Fruit fly (Drosophila melanogaster) whole organism, embryonic: ENCODE results near the gene Acp63F.
A peak's percentile ranks its signal among the peaks of the same experiment; 100 is the strongest.

Source experiments
- Bdp1 ChIP-seq: fragments of 200-800 bp; sonication (Bioruptor generic); optimal IDR thresholded peaks from 3 replicates; lab custom pipeline; 2016; ENCODE audit warnings: missing biosample characterization, missing genetic modification characterization
- CG10267 ChIP-seq: fragments of 200-800 bp; sonication (Bioruptor generic); optimal IDR thresholded peaks from 2 replicates; lab custom pipeline; 2018; ENCODE audit warnings: missing biosample characterization, mild to moderate bottlenecking, missing genetic modification characterization, moderate library complexity
- CG1233 ChIP-seq: fragments of 200-800 bp; sonication (Bioruptor generic); optimal IDR thresholded peaks from 4 replicates; lab custom pipeline; 2018; ENCODE audit warnings: missing biosample characterization, mild to moderate bottlenecking, missing genetic modification characterization
- CG13287 ChIP-seq: fragments of 200-800 bp; sonication (Bioruptor generic); IDR thresholded peaks from 2 replicates; pipeline ENCODE4 v1.3.6; 2022; ENCODE audit warnings: missing biosample characterization, missing genetic modification characterization; ENCODE audit not compliant: partially characterized antibody
- CG14965 ChIP-seq: fragments of 200-800 bp; sonication (Bioruptor generic); optimal IDR thresholded peaks from 2 replicates; lab custom pipeline; 2016; ENCODE audit warnings: missing biosample characterization, missing genetic modification characterization, borderline replicate concordance
- CG15479 ChIP-seq: fragments of 200-800 bp; sonication (Bioruptor generic); optimal IDR thresholded peaks from 3 replicates; lab custom pipeline; 2019; ENCODE audit warnings: missing biosample characterization, mild to moderate bottlenecking, missing genetic modification characterization, moderate library complexity
- CG17361 ChIP-seq: fragments of 200-800 bp; sonication (Bioruptor generic); IDR thresholded peaks from 3 replicates; pipeline ENCODE4 v1.3.6; 2022; ENCODE audit warnings: missing biosample characterization, missing genetic modification characterization
- CG17612 ChIP-seq: fragments of 200-800 bp; sonication (Bioruptor generic); IDR thresholded peaks from 2 replicates; pipeline ENCODE4 v1.3.6; 2022; ENCODE audit warnings: missing biosample characterization, missing genetic modification characterization
- CG2199 ChIP-seq: fragments of 200-800 bp; sonication (Bioruptor generic); IDR thresholded peaks from 3 replicates; pipeline ENCODE4 v1.3.6; 2022; ENCODE audit warnings: missing biosample characterization, missing genetic modification characterization
- CG2875 ChIP-seq: fragments of 200-800 bp; sonication (Bioruptor generic); optimal IDR thresholded peaks from 2 replicates; lab custom pipeline; 2017; ENCODE audit warnings: missing biosample characterization, mild to moderate bottlenecking, missing genetic modification characterization, missing genetic modification reagents
- CG30020 ChIP-seq: fragments of 200-800 bp; optimal IDR thresholded peaks from 2 replicates; lab custom pipeline; 2019; ENCODE audit warnings: missing biosample characterization, mild to moderate bottlenecking, missing genetic modification characterization, moderate library complexity
- CG32532 ChIP-seq: fragments of 200-800 bp; sonication (Bioruptor generic); IDR thresholded peaks from 2 replicates; pipeline ENCODE4 v1.3.6; 2022; ENCODE audit warnings: missing biosample characterization, missing genetic modification characterization
- CG3847 ChIP-seq: fragments of 200-800 bp; sonication (Bioruptor generic); IDR thresholded peaks from 2 replicates; pipeline ENCODE4 v1.3.6; 2022; ENCODE audit warnings: missing biosample characterization, missing genetic modification characterization
- CG4404 ChIP-seq: fragments of 200-800 bp; sonication (Bioruptor generic); IDR thresholded peaks from 2 replicates; pipeline ENCODE4 v1.3.6; 2022; ENCODE audit warnings: missing biosample characterization, missing genetic modification characterization
- CG5180 ChIP-seq: fragments of 200-800 bp; sonication (Bioruptor generic); optimal IDR thresholded peaks from 3 replicates; lab custom pipeline; 2017; ENCODE audit warnings: missing biosample characterization, missing genetic modification characterization, mild to moderate bottlenecking, moderate library complexity, missing genetic modification reagents
- CG6272 ChIP-seq: fragments of 200-800 bp; sonication (Bioruptor generic); IDR thresholded peaks from 2 replicates; pipeline ENCODE4 v1.3.6; 2022; ENCODE audit warnings: missing biosample characterization, missing genetic modification characterization
- CG6791 ChIP-seq: fragments of 200-800 bp; sonication (Bioruptor generic); IDR thresholded peaks from 3 replicates; pipeline ENCODE4 v1.3.6; 2022; ENCODE audit warnings: missing biosample characterization, missing genetic modification characterization; ENCODE audit not compliant: partially characterized antibody
- CG8290 ChIP-seq, 3 experiments: fragments of 200-800 bp; sonication (Bioruptor generic); optimal IDR thresholded peaks; 2 replicates each; lab custom pipeline; 2016 to 2019; ENCODE audit warnings: missing biosample characterization in 3 of 3, missing genetic modification characterization in 3 of 3, mild to moderate bottlenecking in 2 of 3, moderate library complexity in 1 of 3
- CrebB ChIP-seq: fragments of 200-800 bp; sonication (Bioruptor generic); optimal IDR thresholded peaks from 3 replicates; lab custom pipeline; 2018; ENCODE audit warnings: missing biosample characterization, mild to moderate bottlenecking, missing genetic modification characterization
- D19A ChIP-seq: fragments of 200-800 bp; optimal IDR thresholded peaks from 3 replicates; lab custom pipeline; 2019; ENCODE audit warnings: missing biosample characterization, mild to moderate bottlenecking, missing genetic modification characterization, moderate library complexity
- Dbx ChIP-seq: fragments of 200-800 bp; sonication (Bioruptor generic); IDR thresholded peaks from 3 replicates; pipeline ENCODE4 v1.3.6; 2022; ENCODE audit warnings: missing biosample characterization, missing genetic modification characterization
- Dek ChIP-seq: fragments of 200-800 bp; sonication (Bioruptor generic); optimal IDR thresholded peaks from 3 replicates; lab custom pipeline; 2019; ENCODE audit warnings: missing biosample characterization, mild to moderate bottlenecking, missing genetic modification characterization, moderate library complexity
- Dp ChIP-seq: fragments of 200-800 bp; sonication (Bioruptor generic); optimal IDR thresholded peaks from 2 replicates; lab custom pipeline; 2018; ENCODE audit warnings: missing biosample characterization, mild to moderate bottlenecking, missing genetic modification characterization, moderate library complexity
- E2f1 ChIP-seq: fragments of 200-800 bp; sonication (Bioruptor generic); IDR thresholded peaks from 2 replicates; pipeline ENCODE4 v1.3.6; 2022; ENCODE audit warnings: missing biosample characterization, missing genetic modification characterization
- Hr3 ChIP-seq: fragments of 200-800 bp; sonication (Bioruptor generic); optimal IDR thresholded peaks from 3 replicates; lab custom pipeline; 2016; ENCODE audit warnings: missing biosample characterization, missing genetic modification characterization
- Jarid2 ChIP-seq: fragments of 200-800 bp; sonication (Bioruptor generic); optimal IDR thresholded peaks from 3 replicates; lab custom pipeline; 2017; ENCODE audit warnings: mild to moderate bottlenecking, missing biosample characterization, missing genetic modification reagents, missing genetic modification characterization
- MBD-R2 ChIP-seq: fragments of 200-800 bp; sonication (Bioruptor generic); IDR thresholded peaks from 2 replicates; pipeline ENCODE4 v1.3.6; 2022; ENCODE audit warnings: missing biosample characterization, missing genetic modification characterization
- MESR4 ChIP-seq: fragments of 200-800 bp; sonication (Bioruptor generic); optimal IDR thresholded peaks from 2 replicates; lab custom pipeline; 2018; ENCODE audit warnings: missing biosample characterization, mild to moderate bottlenecking, missing genetic modification characterization, moderate library complexity
- Meics ChIP-seq: fragments of 200-800 bp; sonication (Bioruptor generic); optimal IDR thresholded peaks from 2 replicates; lab custom pipeline; 2017; ENCODE audit warnings: missing biosample characterization, mild to moderate bottlenecking, missing genetic modification characterization
- Mes4 ChIP-seq: fragments of 200-800 bp; sonication (Bioruptor generic); optimal IDR thresholded peaks from 2 replicates; lab custom pipeline; 2016; ENCODE audit warnings: missing biosample characterization, missing genetic modification characterization
- Sry-δ ChIP-seq: fragments of 200-800 bp; sonication (Bioruptor generic); optimal IDR thresholded peaks from 2 replicates; lab custom pipeline; 2016; ENCODE audit warnings: missing biosample characterization, missing genetic modification characterization
- Tbp ChIP-seq: fragments of >200 bp; optimal IDR thresholded peaks from 2 replicates; lab custom pipeline; 2018; ENCODE audit warnings: missing biosample characterization, missing genetic modification characterization
- YL-1 ChIP-seq: fragments of 200-800 bp; sonication (Bioruptor generic); optimal IDR thresholded peaks from 3 replicates; lab custom pipeline; 2017; ENCODE audit warnings: missing biosample characterization, mild to moderate bottlenecking, missing genetic modification characterization
- ase ChIP-seq: fragments of 200-800 bp; sonication (Bioruptor generic); IDR thresholded peaks from 3 replicates; pipeline ENCODE4 v1.3.6; 2022; ENCODE audit warnings: missing biosample characterization, missing genetic modification characterization
- ato ChIP-seq: fragments of 200-800 bp; sonication (Bioruptor generic); IDR thresholded peaks from 2 replicates; pipeline ENCODE4 v1.3.6; 2022; ENCODE audit warnings: missing biosample characterization, missing genetic modification characterization; ENCODE audit not compliant: partially characterized antibody
- chinmo ChIP-seq: fragments of 200-800 bp; sonication (Bioruptor generic); IDR thresholded peaks from 4 replicates; pipeline ENCODE4 v1.3.6; 2022; ENCODE audit warnings: missing biosample characterization, missing genetic modification characterization; ENCODE audit not compliant: partially characterized antibody
- chm ChIP-seq: fragments of 200-800 bp; sonication (Bioruptor generic); IDR thresholded peaks from 2 replicates; pipeline ENCODE4 v1.3.6; 2022; ENCODE audit warnings: missing biosample characterization, missing genetic modification characterization
- crp ChIP-seq, 2 experiments: fragments of 200-800 bp; sonication (Bioruptor generic); optimal IDR thresholded peaks; 2 replicates in 1 of 2; 3 replicates in 1 of 2; lab custom pipeline; 2017; ENCODE audit warnings: missing biosample characterization in 2 of 2, missing genetic modification characterization in 2 of 2, mild to moderate bottlenecking in 1 of 2, moderate library complexity in 1 of 2
- ewg ChIP-seq: fragments of 200-800 bp; sonication (Bioruptor generic); optimal IDR thresholded peaks from 3 replicates; lab custom pipeline; 2017; ENCODE audit warnings: mild to moderate bottlenecking, missing biosample characterization, missing genetic modification reagents, missing genetic modification characterization
- grau ChIP-seq: fragments of 200-800 bp; optimal IDR thresholded peaks from 3 replicates; lab custom pipeline; 2019; ENCODE audit warnings: missing biosample characterization, mild to moderate bottlenecking, missing genetic modification characterization, moderate library complexity
- gro ChIP-seq: fragments of 200-800 bp; sonication (Bioruptor generic); optimal IDR thresholded peaks from 2 replicates; lab custom pipeline; 2016; ENCODE audit warnings: missing biosample characterization, missing genetic modification characterization
- gt ChIP-seq: fragments of 200-800 bp; sonication (Bioruptor generic); IDR thresholded peaks from 2 replicates; pipeline ENCODE4 v1.3.6; 2022; ENCODE audit warnings: missing biosample characterization, missing genetic modification characterization
- lilli ChIP-seq: fragments of 200-800 bp; sonication (Bioruptor generic); optimal IDR thresholded peaks from 3 replicates; lab custom pipeline; 2016; ENCODE audit warnings: missing biosample characterization, missing genetic modification characterization
- luna ChIP-seq: fragments of 200-800 bp; sonication (Bioruptor generic); optimal IDR thresholded peaks from 2 replicates; lab custom pipeline; 2016; ENCODE audit warnings: missing biosample characterization, missing genetic modification characterization
- maf-S ChIP-seq: fragments of 200-800 bp; sonication (Bioruptor generic); optimal IDR thresholded peaks from 2 replicates; lab custom pipeline; 2016; ENCODE audit warnings: missing biosample characterization, missing genetic modification characterization
- phol ChIP-seq: fragments of 200-800 bp; sonication (Bioruptor generic); optimal IDR thresholded peaks from 3 replicates; lab custom pipeline; 2018; ENCODE audit warnings: missing biosample characterization, mild to moderate bottlenecking, missing genetic modification characterization, moderate library complexity
- slp2 ChIP-seq: fragments of 200-800 bp; sonication (Bioruptor generic); optimal IDR thresholded peaks from 2 replicates; lab custom pipeline; 2016; ENCODE audit warnings: missing biosample characterization, missing genetic modification characterization
- sob ChIP-seq: fragments of 200-800 bp; sonication (Bioruptor generic); IDR thresholded peaks from 2 replicates; pipeline ENCODE4 v1.3.6; 2022; ENCODE audit warnings: missing biosample characterization, missing genetic modification characterization

Acp63F gene

dm6 chr3L:3818566-3819325 is 2.6 kb upstream of the Acp63F start, which contains the start of gene enc (continued):
- TF ChIP-seq Tbp (GFP tag; lab: Kevin White, UChicago) (no peak), YL-1 (GFP tag; lab: Kevin White, UChicago) (peak; percentile 83), Sry-δ (peak; percentile 95), CG2875 (no peak), CG6791 (GFP tag; lab: Robert Waterston, UW) (peak; percentile 98), CG4404 (GFP tag; lab: Robert Waterston, UW) (no peak), CG15479 (GFP tag; lab: Kevin White, UChicago) (peak; percentile 28), Meics (GFP tag; lab: Kevin White, UChicago) (no peak), gro (GFP tag; lab: Kevin White, UChicago) (peak; percentile 2), Dbx (GFP tag; lab: Robert Waterston, UW) (0 out of 3 replicates have a peak, but pooled peaks have one; percentile 30), Jarid2 (GFP tag; lab: Kevin White, UChicago) (peak; percentile 11), CG17361 (GFP tag; lab: Robert Waterston, UW) (peak; percentile 40; the same call in 1 of the 3 replicates), CG3847 (GFP tag; lab: Robert Waterston, UW) (peak; percentile 39; the same call in 1 of the 2 replicates), CG10267 (peak; percentile 39), CG30020 (tag; lab: Kevin White, UChicago) (peak; percentile 47), chm (GFP tag; lab: Robert Waterston, UW) (peak; percentile 33; the same call in 1 of the 2 replicates), MBD-R2 (GFP tag; lab: Robert Waterston, UW) (peak; percentile 75), Hr3 (GFP tag; lab: Kevin White, UChicago) (no peak), CG13287 (GFP tag; lab: Robert Waterston, UW) (peak; percentile 96), CG2199 (GFP tag; lab: Robert Waterston, UW) (0 out of 3 replicates have a peak, but pooled peaks have one; percentile 14), MESR4 (peak; percentile 82), grau (tag; lab: Kevin White, UChicago) (peak; percentile 10), slp2 (GFP tag; lab: Kevin White, UChicago) (no peak), Dek (tag; lab: Kevin White, UChicago) (peak; percentile 12), phol (tag; lab: Kevin White, UChicago) (peak; percentile 28), ato (GFP tag; lab: Robert Waterston, UW) (peak; percentile 92), Mes4 (no peak), CG1233 (GFP tag; lab: Kevin White, UChicago) (peak; percentile 35), sob (GFP tag; lab: Robert Waterston, UW) (no peak), ase (GFP tag; lab: Robert Waterston, UW) (no peak), CrebB (tag; lab: Kevin White, UChicago) (no peak), E2f1 (GFP tag; lab: Robert Waterston, UW) (no peak), ewg (no peak), CG17612 (GFP tag; lab: Robert Waterston, UW) (no peak), Bdp1 (GFP tag; lab: Kevin White, UChicago) (no peak), lilli (peak; percentile 21), gt (GFP tag; lab: Robert Waterston, UW) (no peak), crp (GFP tag; optimal IDR thresholded peaks at IDR 0.05; lab: Kevin White, UChicago) (peak in 1 of 2 experiments; percentile 24), maf-S (GFP tag; lab: Kevin White, UChicago) (peak; percentile 8), CG14965 (GFP tag; lab: Kevin White, UChicago) (peak; percentile 4), luna (no peak), CG32532 (GFP tag; lab: Robert Waterston, UW) (peak; percentile 30; the same call in 1 of the 2 replicates), CG8290 (GFP tag; optimal IDR thresholded peaks at IDR 0.05; lab: Kevin White, UChicago) (no peak), CG8290 (tag; optimal IDR thresholded peaks at IDR 0.05; lab: Kevin White, UChicago) (peak in 1 of 2 experiments; percentile 39), D19A (tag; lab: Kevin White, UChicago) (peak; percentile 36), Dp (peak; percentile 54), CG6272 (peak; percentile 57; the same call in 1 of the 2 replicates), CG5180 (GFP tag; lab: Kevin White, UChicago) (no peak), chinmo (GFP tag; lab: Robert Waterston, UW) (peak; percentile 96)
